Worm (Caenorhabditis elegans) whole organism, L4 larva: ENCODE results near the gene oxi-1.

Source experiments
- D1046.2 ChIP-seq: fragments of 200-800 bp; sonication (Bioruptor generic); IDR thresholded peaks from 2 replicates; pipeline ENCODE4 v1.3.6; 2022; ENCODE audit warnings: missing genetic modification characterization, missing compliant biosample characterization
- F10B5.3 ChIP-seq: sonication (generic microtip); optimal IDR thresholded peaks from 2 replicates; lab custom pipeline; 2016; ENCODE audit warnings: mild to moderate bottlenecking, missing genetic modification characterization, missing compliant biosample characterization
- F26F4.8 ChIP-seq: fragments of 200-800 bp; sonication (Bioruptor generic); conservative IDR thresholded peaks from 2 replicates; pipeline ENCODE4 v1.3.6; 2022; ENCODE audit warnings: missing genetic modification characterization, missing compliant biosample characterization
- F49E8.2 ChIP-seq: sonication (generic microtip); optimal IDR thresholded peaks from 2 replicates; lab custom pipeline; 2016; ENCODE audit warnings: missing compliant biosample characterization, mild to moderate bottlenecking, missing genetic modification characterization, borderline replicate concordance
- T26A8.4 ChIP-seq: fragments of 200-800 bp; sonication (Bioruptor generic); IDR thresholded peaks from 2 replicates; pipeline ENCODE4 v1.3.6; 2022; ENCODE audit warnings: missing genetic modification characterization, missing compliant biosample characterization
- Y48G9A.11 ChIP-seq: fragments of 200-800 bp; sonication (Bioruptor generic); IDR thresholded peaks from 2 replicates; pipeline ENCODE4 v1.3.6; 2022; ENCODE audit warnings: missing genetic modification reagents, missing genetic modification characterization, missing compliant biosample characterization
- Y5F2A.4 ChIP-seq: fragments of 200-800 bp; sonication (Bioruptor generic); optimal IDR thresholded peaks from 2 replicates; lab custom pipeline; 2018; ENCODE audit warnings: mild to moderate bottlenecking, missing genetic modification characterization, missing compliant biosample characterization
- ZK546.5 ChIP-seq, 2 experiments: sonication (generic microtip); optimal IDR thresholded peaks; 2 replicates each; lab custom pipeline; 2017; ENCODE audit warnings: missing biosample characterization in 2 of 2, missing genetic modification characterization in 2 of 2
- aly-2 ChIP-seq: sonication (generic microtip); optimal IDR thresholded peaks from 2 replicates; lab custom pipeline; 2018; ENCODE audit warnings: missing biosample characterization, missing genetic modification characterization
- arid-1 ChIP-seq: fragments of 200-800 bp; sonication (Bioruptor generic); conservative IDR thresholded peaks from 2 replicates; pipeline ENCODE4 v1.3.6; 2022; ENCODE audit warnings: missing genetic modification reagents, missing genetic modification characterization, missing compliant biosample characterization
- ceh-20 ChIP-seq: fragments of 200-800 bp; sonication (Bioruptor generic); IDR thresholded peaks from 2 replicates; pipeline ENCODE4 v1.3.6; 2022; ENCODE audit warnings: missing genetic modification reagents, missing genetic modification characterization, missing compliant biosample characterization
- ceh-28 ChIP-seq: fragments of 150-350 bp; optimal IDR thresholded peaks from 2 replicates; lab custom pipeline; 2014; ENCODE audit warnings: missing biosample characterization, missing genetic modification reagents, missing genetic modification characterization
- ceh-82 ChIP-seq: sonication (generic microtip); optimal IDR thresholded peaks from 2 replicates; lab custom pipeline; 2017; ENCODE audit warnings: missing biosample characterization, missing genetic modification characterization
- daf-12 ChIP-seq: fragments of 150-350 bp; optimal IDR thresholded peaks from 2 replicates; lab custom pipeline; 2014; ENCODE audit warnings: missing biosample characterization, missing genetic modification reagents, missing genetic modification characterization
- duxl-1 ChIP-seq: sonication (generic microtip); optimal IDR thresholded peaks from 2 replicates; lab custom pipeline; 2016; ENCODE audit warnings: mild to moderate bottlenecking, missing genetic modification characterization, moderate library complexity, missing compliant biosample characterization; ENCODE audit not compliant: poor library complexity
- dve-1 ChIP-seq: sonication (generic microtip); optimal IDR thresholded peaks from 2 replicates; lab custom pipeline; 2017; ENCODE audit warnings: antibody characterized with exemption, mild to moderate bottlenecking, missing genetic modification characterization, missing compliant biosample characterization; ENCODE audit not compliant: insufficient read depth
- fkh-10 ChIP-seq: fragments of 150-350 bp; optimal IDR thresholded peaks from 2 replicates; lab custom pipeline; 2014; ENCODE audit warnings: missing biosample characterization, missing genetic modification reagents, missing genetic modification characterization
- fos-1 ChIP-seq: fragments of 150-350 bp; optimal IDR thresholded peaks from 2 replicates; lab custom pipeline; 2014; ENCODE audit warnings: missing biosample characterization, missing genetic modification characterization
- hif-1 ChIP-seq, 2 experiments: sonication (generic microtip); optimal IDR thresholded peaks; 2 replicates each; lab custom pipeline; 2016 to 2017; ENCODE audit warnings: missing compliant biosample characterization in 2 of 2, missing genetic modification characterization in 2 of 2, missing genetic modification reagents in 2 of 2, missing genotype in 2 of 2, mild to moderate bottlenecking in 1 of 2
- hlh-30 ChIP-seq: sonication (generic microtip); optimal IDR thresholded peaks from 2 replicates; lab custom pipeline; 2017; ENCODE audit warnings: antibody characterized with exemption, mild to moderate bottlenecking, missing genetic modification characterization, missing compliant biosample characterization; ENCODE audit not compliant: insufficient read depth
- hmg-1.1 ChIP-seq: fragments of 200-800 bp; sonication (Bioruptor generic); IDR thresholded peaks from 2 replicates; pipeline ENCODE4 v1.3.6; 2022; ENCODE audit warnings: missing genetic modification reagents, missing genetic modification characterization, missing compliant biosample characterization
- jun-1 ChIP-seq: fragments of 150-350 bp; optimal IDR thresholded peaks from 2 replicates; lab custom pipeline; 2014; ENCODE audit warnings: missing biosample characterization, missing genetic modification reagents, missing genetic modification characterization
- lin-1 ChIP-seq: fragments of 200-800 bp; sonication (Bioruptor generic); IDR thresholded peaks from 2 replicates; pipeline ENCODE4 v1.3.6; 2022; ENCODE audit warnings: missing genetic modification reagents, missing genetic modification characterization, missing compliant biosample characterization
- lin-15B ChIP-seq: fragments of 150-350 bp; sonication (generic microtip); optimal IDR thresholded peaks from 3 replicates; lab custom pipeline; 2014; ENCODE audit warnings: missing biosample characterization, missing genetic modification characterization
- lin-39 ChIP-seq: fragments of 150-350 bp; optimal IDR thresholded peaks from 2 replicates; lab custom pipeline; 2014; ENCODE audit warnings: missing biosample characterization, missing genetic modification reagents, missing genetic modification characterization
- lir-3 ChIP-seq: sonication (generic microtip); optimal IDR thresholded peaks from 2 replicates; lab custom pipeline; 2016; ENCODE audit warnings: mild to moderate bottlenecking, missing genetic modification characterization, missing compliant biosample characterization
- lsy-2 ChIP-seq, 2 experiments: fragments of 150-350 bp in 1 of 2; sonication (generic microtip) in 1 of 2; optimal IDR thresholded peaks; 2 replicates each; lab custom pipeline; 2014 to 2017; ENCODE audit warnings: missing biosample characterization in 2 of 2, missing genetic modification characterization in 2 of 2
- madf-9 ChIP-seq: fragments of 200-800 bp; sonication (Bioruptor generic); conservative IDR thresholded peaks from 2 replicates; pipeline ENCODE4 v1.3.6; 2022; ENCODE audit warnings: missing genetic modification reagents, missing genetic modification characterization, missing compliant biosample characterization
- mdt-29 ChIP-seq: fragments of 200-800 bp; sonication (Bioruptor generic); IDR thresholded peaks from 2 replicates; pipeline ENCODE4 v1.3.6; 2022; ENCODE audit warnings: missing genetic modification reagents, missing genetic modification characterization, missing compliant biosample characterization
- mes-2 ChIP-seq: sonication (generic microtip); optimal IDR thresholded peaks from 2 replicates; lab custom pipeline; 2016; ENCODE audit warnings: missing genotype, mild to moderate bottlenecking, missing genetic modification characterization, missing compliant biosample characterization; ENCODE audit not compliant: poor library complexity, severe bottlenecking
- nhr-102 ChIP-seq: sonication (generic microtip); optimal IDR thresholded peaks from 2 replicates; lab custom pipeline; 2016; ENCODE audit warnings: mild to moderate bottlenecking, missing genetic modification characterization, moderate library complexity, missing compliant biosample characterization
- nhr-41 ChIP-seq: fragments of 200-800 bp; sonication (Bioruptor generic); IDR thresholded peaks from 2 replicates; pipeline ENCODE4 v1.3.6; 2022; ENCODE audit warnings: missing genetic modification reagents, missing genetic modification characterization, missing compliant biosample characterization
- nhr-42 ChIP-seq: fragments of 200-800 bp; sonication (Bioruptor generic); IDR thresholded peaks from 2 replicates; pipeline ENCODE4 v1.3.6; 2022; ENCODE audit warnings: missing genetic modification characterization, missing compliant biosample characterization
- nhr-48 ChIP-seq: sonication (generic microtip); optimal IDR thresholded peaks from 2 replicates; lab custom pipeline; 2016; ENCODE audit warnings: mild to moderate bottlenecking, missing genetic modification characterization, missing compliant biosample characterization
- nhr-6 ChIP-seq: fragments of 150-350 bp; optimal IDR thresholded peaks from 2 replicates; lab custom pipeline; 2014; ENCODE audit warnings: missing biosample characterization, missing genetic modification characterization
- nhr-77 ChIP-seq: fragments of 150-350 bp; optimal IDR thresholded peaks from 2 replicates; lab custom pipeline; 2014; ENCODE audit warnings: missing biosample characterization, missing genetic modification characterization
- rbr-2 ChIP-seq: sonication (generic microtip); optimal IDR thresholded peaks from 2 replicates; lab custom pipeline; 2016; ENCODE audit warnings: missing genotype, missing genetic modification characterization, missing compliant biosample characterization
- saeg-2 ChIP-seq: fragments of 200-800 bp; sonication (Bioruptor generic); IDR thresholded peaks from 2 replicates; pipeline ENCODE4 v1.3.6; 2022; ENCODE audit warnings: missing genetic modification reagents, missing genetic modification characterization, missing compliant biosample characterization
- set-16 ChIP-seq: fragments of 200-800 bp; sonication (Bioruptor generic); IDR thresholded peaks from 2 replicates; pipeline ENCODE4 v1.3.6; 2022; ENCODE audit warnings: missing genetic modification reagents, missing genetic modification characterization, missing compliant biosample characterization
- spr-1 ChIP-seq: sonication (generic microtip); optimal IDR thresholded peaks from 2 replicates; lab custom pipeline; 2016; ENCODE audit warnings: mild to moderate bottlenecking, missing genetic modification characterization, missing compliant biosample characterization
- spr-3 ChIP-seq: fragments of 200-800 bp; sonication (Bioruptor generic); optimal IDR thresholded peaks from 2 replicates; lab custom pipeline; 2018; ENCODE audit warnings: mild to moderate bottlenecking, missing genetic modification characterization, missing compliant biosample characterization
- unc-62 ChIP-seq, 3 experiments: fragments of 150-350 bp in 1 of 3; sonication (generic microtip); optimal IDR thresholded peaks in 2 of 3; peaks in 1 of 3; 1 replicate in 1 of 3; 2 replicates in 2 of 3; lab custom pipeline; 2014 to 2017; ENCODE audit warnings: missing biosample characterization in 3 of 3, missing genetic modification characterization in 3 of 3, missing genetic modification reagents in 3 of 3, missing genotype in 1 of 3
- zfp-2 ChIP-seq: sonication (generic microtip); optimal IDR thresholded peaks from 2 replicates; lab custom pipeline; 2016; ENCODE audit warnings: mild to moderate bottlenecking, missing genetic modification characterization, missing compliant biosample characterization
- zfp-3 ChIP-seq: fragments of 200-800 bp; sonication (Bioruptor generic); conservative IDR thresholded peaks from 2 replicates; pipeline ENCODE4 v1.3.6; 2022; ENCODE audit warnings: missing genetic modification reagents, missing genetic modification characterization, missing compliant biosample characterization
- zip-2 ChIP-seq: fragments of 150-350 bp; optimal IDR thresholded peaks from 2 replicates; lab custom pipeline; 2014; ENCODE audit warnings: missing biosample characterization, missing genetic modification characterization
- ztf-7 ChIP-seq: fragments of 150-350 bp; optimal IDR thresholded peaks from 2 replicates; lab custom pipeline; 2014; ENCODE audit warnings: missing biosample characterization, missing genetic modification characterization

The oxi-1 gene

ce11 chrIII:10832636-10833035, 25.4 kb upstream of the oxi-1 start, which contains the start of gene sbsp-1:
Gene sbsp-1, plus strand, starts transcription at chrIII:10832936.
- no peak for TF ChIP-seq hlh-30 (tag; lab: Kevin White, UChicago)
- TF ChIP-seq saeg-2 (GFP tag; lab: Robert Waterston, UW) = no peak
- no peak for TF ChIP-seq dve-1 (tag; lab: Kevin White, UChicago)
- no peak for TF ChIP-seq ceh-20 (GFP tag; lab: Robert Waterston, UW)
- TF ChIP-seq lir-3 (tag; lab: Kevin White, UChicago) = no peak
- no peak for TF ChIP-seq ZK546.5 (tag; optimal IDR thresholded peaks at IDR 0.05; lab: Kevin White, UChicago)
- TF ChIP-seq zip-2 = no peak
- no peak for TF ChIP-seq arid-1
- TF ChIP-seq F26F4.8 (GFP tag; lab: Robert Waterston, UW) = no peak
- TF ChIP-seq duxl-1 = no peak
- TF ChIP-seq F10B5.3 (tag; lab: Kevin White, UChicago) = no peak
- TF ChIP-seq ztf-7 (tag; lab: Kevin White, UChicago) = no peak
- TF ChIP-seq lin-39 (tag; lab: Kevin White, UChicago) = no peak
- TF ChIP-seq daf-12 (tag; lab: Kevin White, UChicago) = no peak
- no peak for TF ChIP-seq zfp-3 (GFP tag; lab: Robert Waterston, UW)
- no peak for TF ChIP-seq aly-2 (tag; lab: Kevin White, UChicago)
- TF ChIP-seq T26A8.4 (GFP tag; lab: Robert Waterston, UW) = no peak
- TF ChIP-seq set-16 (GFP tag; lab: Robert Waterston, UW) = no peak
- TF ChIP-seq fos-1 (tag; lab: Kevin White, UChicago) = no peak
- TF ChIP-seq mdt-29 (GFP tag; lab: Robert Waterston, UW) = no peak

ce11 chrIII:10844873-10845272, 13.2 kb upstream of the oxi-1 start, which contains the start of gene pde-12:
Gene pde-12, minus strand, starts transcription at chrIII:10845020.
- TF ChIP-seq unc-62 (GFP tag; optimal IDR thresholded peaks at IDR 0.05 in 1 of 2; lab: Kevin White, UChicago) (peak in 1 of 2 experiments; percentile 81), unc-62 (tag; optimal IDR thresholded peaks at IDR 0.05; lab: Kevin White, UChicago) (no peak), madf-9 (GFP tag; lab: Robert Waterston, UW) (peak; percentile 52; the same call in 1 of the 2 replicates), saeg-2 (GFP tag; lab: Robert Waterston, UW) (0 out of 2 replicates have a peak, but pooled peaks have one; percentile 54), dve-1 (tag; lab: Kevin White, UChicago) (peak; percentile 85), spr-1 (tag; lab: Kevin White, UChicago) (peak; percentile 68), nhr-6 (tag; lab: Kevin White, UChicago) (peak; percentile 61), mes-2 (peak; percentile 96), nhr-41 (no peak), hif-1 (tag; optimal IDR thresholded peaks at IDR 0.05; lab: Kevin White, UChicago) (peak in 1 of 2 experiments; percentile 24), nhr-102 (peak; percentile 86), nhr-48 (tag; lab: Kevin White, UChicago) (peak; percentile 43), aly-2 (tag; lab: Kevin White, UChicago) (no peak), ceh-20 (GFP tag; lab: Robert Waterston, UW) (peak; percentile 54), rbr-2 (tag; lab: Kevin White, UChicago) (peak; percentile 79), ztf-7 (tag; lab: Kevin White, UChicago) (peak; percentile 71), arid-1 (0 out of 2 replicates have a peak, but pooled peaks have one; percentile 35), ZK546.5 (tag; optimal IDR thresholded peaks at IDR 0.05; lab: Kevin White, UChicago) (no peak), jun-1 (tag; lab: Kevin White, UChicago) (no peak), lin-1 (GFP tag; lab: Robert Waterston, UW) (peak; percentile 18; the same call in 1 of the 2 replicates), hmg-1.1 (peak; percentile 87), zfp-2 (tag; lab: Kevin White, UChicago) (peak; percentile 4), F49E8.2 (tag; lab: Kevin White, UChicago) (peak; percentile 54), lsy-2 (tag; optimal IDR thresholded peaks at IDR 0.05; lab: Kevin White, UChicago) (peak; percentile 31 to 93), nhr-42 (GFP tag; lab: Robert Waterston, UW) (peak; percentile 65; the same call in 1 of the 2 replicates), mdt-29 (GFP tag; lab: Robert Waterston, UW) (peak; percentile 50; the same call in 1 of the 2 replicates), ceh-82 (no peak), spr-3 (GFP tag; lab: Kevin White, UChicago) (peak; percentile 63), lin-15B (tag; lab: Kevin White, UChicago) (peak; percentile 40), Y5F2A.4 (GFP tag; lab: Kevin White, UChicago) (no peak), fkh-10 (GFP tag; lab: Kevin White, UChicago) (peak; percentile 45), ceh-28 (tag; lab: Kevin White, UChicago) (no peak), Y48G9A.11 (GFP tag; lab: Robert Waterston, UW) (no peak), nhr-77 (peak; percentile 61), D1046.2 (no peak)
